Worm (Caenorhabditis elegans) whole organism, dauer: ENCODE measurements around the gene str-87.

Experiments
- unc-62 ChIP-seq: sonication (generic microtip); optimal IDR thresholded peaks from 2 replicates; lab custom pipeline; 2017; ENCODE audit warnings: missing biosample characterization, missing genetic modification reagents, missing genetic modification characterization

The str-87 gene

ce11 chrV:8988104-8988503 lies at the start of gene str-87:
TSS of gene str-87 (minus strand) at chrV:8988204.
- no peak for TF ChIP-seq unc-62 (GFP tag; lab: Kevin White, UChicago)

ce11 chrV:9035685-9036084 lies 47.7 kb upstream of the str-87 start, which contains the start of gene srsx-34:
TSS of gene srsx-34 (plus strand) at chrV:9035985.
- TF ChIP-seq unc-62 (GFP tag; lab: Kevin White, UChicago): no peak

ce11 chrV:9033267-9033666 lies 45.3 kb upstream of the str-87 start, which contains the start of gene C25E10.4:
TSS of gene C25E10.4 (plus strand) at chrV:9033567.
- no peak for TF ChIP-seq unc-62 (GFP tag; lab: Kevin White, UChicago)

- TF ChIP-seq unc-62 (GFP tag; lab: Kevin White, UChicago): no peak
Measured at ce11 chrV:9030248-9030647, 42.2 kb upstream of the str-87 start, which contains the start of gene C25E10.5. TSS of gene C25E10.5 (plus strand) at chrV:9030548.

- no peak for TF ChIP-seq unc-62 (GFP tag; lab: Kevin White, UChicago)
Measured at ce11 chrV:9024713-9025112, 36.7 kb upstream of the str-87 start, which contains the start of gene bus-1. TSS of gene bus-1 (minus strand) at chrV:9024813.

ce11 chrV:9022078-9022477 lies 34.1 kb upstream of the str-87 start, which contains the start of gene oac-41:
TSS of gene oac-41 (minus strand) at chrV:9022178.
- no peak for TF ChIP-seq unc-62 (GFP tag; lab: Kevin White, UChicago)

ce11 chrV:9018871-9019270 lies 30.9 kb upstream of the str-87 start:
- TF ChIP-seq unc-62 (GFP tag; lab: Kevin White, UChicago): no peak

- no peak for TF ChIP-seq unc-62 (GFP tag; lab: Kevin White, UChicago)
Measured at ce11 chrV:9016479-9016878, 28.5 kb upstream of the str-87 start, which contains the start of gene oac-40. TSS of gene oac-40 (plus strand) at chrV:9016779.

ce11 chrV:9015540-9015939 lies 27.5 kb upstream of the str-87 start, which contains the start of gene srt-18:
TSS of gene srt-18 (minus strand) at chrV:9015640.
- TF ChIP-seq unc-62 (GFP tag; lab: Kevin White, UChicago): no peak

ce11 chrV:9013765-9014164 lies 25.8 kb upstream of the str-87 start, which contains the start of gene srh-201:
TSS of gene srh-201 (minus strand) at chrV:9013865.
- TF ChIP-seq unc-62 (GFP tag; lab: Kevin White, UChicago): no peak

ce11 chrV:9009175-9009574 lies 21.2 kb upstream of the str-87 start, which contains the start of gene srx-2:
TSS of gene srx-2 (plus strand) at chrV:9009475.
- no peak for TF ChIP-seq unc-62 (GFP tag; lab: Kevin White, UChicago)

ce11 chrV:9005243-9005642 lies 17.2 kb upstream of the str-87 start, which contains the start of gene srx-3:
TSS of gene srx-3 (plus strand) at chrV:9005543.
- no peak for TF ChIP-seq unc-62 (GFP tag; lab: Kevin White, UChicago)

ce11 chrV:9003291-9003690 lies 15.3 kb upstream of the str-87 start, which contains the start of gene srx-1:
TSS of gene srx-1 (plus strand) at chrV:9003672.
- no peak for TF ChIP-seq unc-62 (GFP tag; lab: Kevin White, UChicago)

ce11 chrV:9001175-9001574 lies 13.2 kb upstream of the str-87 start, which contains the start of gene F59E11.2:
TSS of gene F59E11.2 (plus strand) at chrV:9001475.
- TF ChIP-seq unc-62 (GFP tag; lab: Kevin White, UChicago): no peak

- TF ChIP-seq unc-62 (GFP tag; lab: Kevin White, UChicago): no peak
Measured at ce11 chrV:8994801-8995200, 6.8 kb upstream of the str-87 start, which contains the start of gene F59E11.5. TSS of gene F59E11.5 (plus strand) at chrV:8995101.

- no peak for TF ChIP-seq unc-62 (GFP tag; lab: Kevin White, UChicago)
Measured at ce11 chrV:8994272-8994671, 6.3 kb upstream of the str-87 start.

ce11 chrV:8991679-8992078 lies 3.7 kb upstream of the str-87 start, which contains the start of gene F59E11.6:
TSS of gene F59E11.6 (plus strand) at chrV:8991789.
- no peak for TF ChIP-seq unc-62 (GFP tag; lab: Kevin White, UChicago)
